Worm (Caenorhabditis elegans): Measurements from ENCODE around the gene K11D9.3.

K11D9.3 gene

ce11 chrIII:10807956-10808355 lies 5.9 kb upstream of the K11D9.3 start (continued):
- TF ChIP-seq aptf-2 (GFP tag; conservative IDR thresholded peaks at IDR 0.05): no peak
- no peak for TF ChIP-seq efl-1 (GFP tag; optimal IDR thresholded peaks at IDR 0.05)
- no peak for TF ChIP-seq F55B11.4 (tag; optimal IDR thresholded peaks at IDR 0.05; ENCODE audit: borderline replicate concordance, insufficient read depth)
- TF ChIP-seq ceh-100 (GFP tag; IDR thresholded peaks at IDR 0.05): no peak
- TF ChIP-seq nhr-90 (tag; optimal IDR thresholded peaks at IDR 0.05): no peak
- no peak for TF ChIP-seq snpc-1.1 (tag; optimal IDR thresholded peaks at IDR 0.05; ENCODE audit: insufficient read depth)
- no peak for TF ChIP-seq cebp-2 (GFP tag; IDR thresholded peaks at IDR 0.05)
- no peak for TF ChIP-seq D2030.7 (GFP tag; IDR thresholded peaks at IDR 0.05)
- TF ChIP-seq dox-1 (GFP tag; IDR thresholded peaks at IDR 0.05): 0 out of 2 replicates have a peak, but pooled peaks have one; percentile 39
- no peak for TF ChIP-seq F10E7.11 (tag; optimal IDR thresholded peaks at IDR 0.05)
- no peak for TF ChIP-seq snpc-4 (GFP tag; optimal IDR thresholded peaks at IDR 0.05)
- no peak for TF ChIP-seq snpc-4 (tag; optimal IDR thresholded peaks at IDR 0.05)
- TF ChIP-seq Y79H2A.3 (GFP tag; conservative IDR thresholded peaks at IDR 0.05): no peak
- TF ChIP-seq nhr-80 (tag; optimal IDR thresholded peaks at IDR 0.05): peak; percentile 35
- TF ChIP-seq B0336.3 (GFP tag; IDR thresholded peaks at IDR 0.05): 0 out of 2 replicates have a peak, but pooled peaks have one; percentile 40
- no peak for TF ChIP-seq lir-1 (GFP tag; conservative IDR thresholded peaks at IDR 0.05)
- TF ChIP-seq attf-6 (GFP tag; IDR thresholded peaks at IDR 0.05): peak; percentile 48
- TF ChIP-seq unc-62 (GFP tag; optimal IDR thresholded peaks at IDR 0.05): no peak
- TF ChIP-seq unc-130 (GFP tag; optimal IDR thresholded peaks at IDR 0.05): no peak
- peak; percentile 23 for TF ChIP-seq attf-5 (GFP tag; optimal IDR thresholded peaks at IDR 0.05)
- TF ChIP-seq T26A5.8 (tag; optimal IDR thresholded peaks at IDR 0.05): no peak
- no peak for TF ChIP-seq nhr-120 (GFP tag; IDR thresholded peaks at IDR 0.05)
- no peak for TF ChIP-seq F22D6.2 (tag; optimal IDR thresholded peaks at IDR 0.05)
- TF ChIP-seq Y95B8A.8 (GFP tag; IDR thresholded peaks at IDR 0.05): no peak
- TF ChIP-seq B0019.2 (GFP tag; conservative IDR thresholded peaks at IDR 0.05): no peak
- TF ChIP-seq K12H6.12 (tag; optimal IDR thresholded peaks at IDR 0.05): peak; percentile 26
- no peak for TF ChIP-seq tlf-1 (GFP tag; optimal IDR thresholded peaks at IDR 0.05)
- TF ChIP-seq Y56A3A.18 (GFP tag; IDR thresholded peaks at IDR 0.05): no peak
- peak; percentile 24; the same call in 1 of the 2 replicates for TF ChIP-seq pbrm-1 (GFP tag; IDR thresholded peaks at IDR 0.05)
- TF ChIP-seq sdz-38 (tag; optimal IDR thresholded peaks at IDR 0.05): no peak
- TF ChIP-seq ztf-25 (GFP tag; IDR thresholded peaks at IDR 0.05): no peak
- no peak for TF ChIP-seq die-1 (tag; optimal IDR thresholded peaks at IDR 0.05)

- TF ChIP-seq ceh-58 (GFP tag; IDR thresholded peaks at IDR 0.05) (no peak), aptf-2 (GFP tag; conservative IDR thresholded peaks at IDR 0.05) (no peak), F39B2.1 (GFP tag; IDR thresholded peaks at IDR 0.05) (no peak), hmg-1.2 (GFP tag; IDR thresholded peaks at IDR 0.05) (peak; percentile 57; the same call in 1 of the 2 replicates), rcor-1 (GFP tag; IDR thresholded peaks at IDR 0.05) (peak; percentile 72), ets-4 (GFP tag; optimal IDR thresholded peaks at IDR 0.05) (no peak), F55B11.4 (tag; optimal IDR thresholded peaks at IDR 0.05; ENCODE audit: borderline replicate concordance, insufficient read depth) (no peak), let-607 (tag; optimal IDR thresholded peaks at IDR 0.05) (no peak), ceh-100 (GFP tag; IDR thresholded peaks at IDR 0.05) (peak; percentile 75), Y53G8AR.9 (GFP tag; conservative IDR thresholded peaks at IDR 0.05) (peak; percentile 75; the same call in 1 of the 2 replicates), repo-1 (tag; optimal IDR thresholded peaks at IDR 0.05) (no peak), hsf-1 (GFP tag; IDR thresholded peaks at IDR 0.05) (peak; percentile 99), F33H1.4 (GFP tag; IDR thresholded peaks at IDR 0.05) (peak; percentile 85), lsy-27 (tag; optimal IDR thresholded peaks at IDR 0.05; ENCODE audit: borderline replicate concordance, insufficient read depth) (no peak), bed-1 (GFP tag; IDR thresholded peaks at IDR 0.05) (no peak), gei-17 (GFP tag; optimal IDR thresholded peaks at IDR 0.05) (no peak), F49E8.2 (tag; optimal IDR thresholded peaks at IDR 0.05; ENCODE audit: insufficient read depth) (peak; percentile 83), lin-26 (GFP tag; IDR thresholded peaks at IDR 0.05) (no peak), dpff-1 (tag; optimal IDR thresholded peaks at IDR 0.05) (no peak), nhr-120 (GFP tag; IDR thresholded peaks at IDR 0.05) (no peak), F57C9.4 (tag; optimal IDR thresholded peaks at IDR 0.05) (no peak), bed-2 (GFP tag; IDR thresholded peaks at IDR 0.05) (no peak)
Measured at ce11 chrIII:10807236-10807635, 5.2 kb upstream of the K11D9.3 start.
